Worm (Caenorhabditis elegans): ENCODE measurements around the gene Y37E11B.7.

DNA sequence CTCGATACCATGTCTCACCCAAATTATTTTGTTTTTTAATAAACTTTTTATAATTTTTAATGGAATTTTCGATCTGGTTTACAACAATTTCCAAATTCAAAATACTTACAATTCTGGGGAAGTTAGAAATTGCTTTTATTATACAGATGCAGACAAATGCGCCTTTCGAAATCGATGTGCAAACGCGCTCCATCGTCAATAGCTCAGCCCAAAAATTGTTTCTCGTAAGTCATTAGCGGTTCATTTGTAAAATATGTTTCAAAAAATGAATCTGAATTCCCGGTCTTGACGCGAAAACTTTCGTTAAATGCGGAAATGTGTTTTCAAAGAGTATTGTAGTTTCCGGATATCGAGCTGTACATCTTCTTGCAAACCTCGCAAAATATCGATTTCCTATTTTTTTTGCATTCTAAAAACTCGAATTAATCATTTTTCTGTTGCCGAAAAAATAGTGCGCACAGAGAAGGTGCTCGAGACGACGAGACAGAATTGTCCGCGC lies 20.4 kb downstream of the Y37E11B.7 start, which contains the start of gene Y37E11B.1:
- TF ChIP-seq aly-2 (tag; optimal IDR thresholded peaks at IDR 0.05) = no peak
- no peak for TF ChIP-seq unc-62 (GFP tag; optimal IDR thresholded peaks at IDR 0.05 in 1 of 2)
- TF ChIP-seq unc-62 (tag; optimal IDR thresholded peaks at IDR 0.05) = no peak
